Fruit fly (Drosophila melanogaster) whole organism, embryonic: ENCODE data around the gene Lamtor4.

Source experiments
- Bdp1 ChIP-seq: fragments of 200-800 bp; sonication (Bioruptor generic); optimal IDR thresholded peaks from 3 replicates; lab custom pipeline; 2016; ENCODE audit warnings: missing biosample characterization, missing genetic modification characterization
- CG10543 ChIP-seq: fragments of 200-800 bp; sonication (Bioruptor generic); optimal IDR thresholded peaks from 3 replicates; lab custom pipeline; 2017; ENCODE audit warnings: missing biosample characterization, mild to moderate bottlenecking, missing genetic modification characterization, moderate library complexity
- CG11696 ChIP-seq: fragments of 200-800 bp; sonication (Bioruptor generic); IDR thresholded peaks from 2 replicates; pipeline ENCODE4 v1.3.6; 2022; ENCODE audit warnings: missing biosample characterization, missing genetic modification characterization
- CG1233 ChIP-seq: fragments of 200-800 bp; sonication (Bioruptor generic); optimal IDR thresholded peaks from 4 replicates; lab custom pipeline; 2018; ENCODE audit warnings: missing biosample characterization, mild to moderate bottlenecking, missing genetic modification characterization
- CG13624 ChIP-seq: fragments of 200-800 bp; sonication (Bioruptor generic); optimal IDR thresholded peaks from 2 replicates; lab custom pipeline; 2016; ENCODE audit warnings: missing biosample characterization, missing genetic modification characterization
- CG15269 ChIP-seq: fragments of 200-800 bp; sonication (Bioruptor generic); optimal IDR thresholded peaks from 2 replicates; lab custom pipeline; 2018; ENCODE audit warnings: missing biosample characterization, mild to moderate bottlenecking, missing genetic modification characterization, moderate library complexity
- CG15479 ChIP-seq: fragments of 200-800 bp; sonication (Bioruptor generic); optimal IDR thresholded peaks from 3 replicates; lab custom pipeline; 2019; ENCODE audit warnings: missing biosample characterization, mild to moderate bottlenecking, missing genetic modification characterization, moderate library complexity
- CG15601 ChIP-seq: fragments of 200-800 bp; sonication (Bioruptor generic); optimal IDR thresholded peaks from 3 replicates; lab custom pipeline; 2019; ENCODE audit warnings: missing biosample characterization, mild to moderate bottlenecking, missing genetic modification characterization, moderate library complexity
- CG17186 ChIP-seq: fragments of 200-800 bp; sonication (Bioruptor generic); optimal IDR thresholded peaks from 3 replicates; lab custom pipeline; 2017; ENCODE audit warnings: missing biosample characterization, missing genetic modification reagents, missing genetic modification characterization
- CG17385 ChIP-seq: fragments of 200-800 bp; sonication (Bioruptor generic); optimal IDR thresholded peaks from 3 replicates; lab custom pipeline; 2018; ENCODE audit warnings: missing biosample characterization, mild to moderate bottlenecking, missing genetic modification characterization
- CG17568 ChIP-seq: fragments of 200-800 bp; sonication (Bioruptor generic); optimal IDR thresholded peaks from 2 replicates; lab custom pipeline; 2018; ENCODE audit warnings: missing biosample characterization, mild to moderate bottlenecking, missing genetic modification characterization, moderate library complexity
- CG18599 ChIP-seq: fragments of 200-800 bp; sonication (Bioruptor generic); optimal IDR thresholded peaks from 3 replicates; lab custom pipeline; 2017; ENCODE audit warnings: missing biosample characterization, missing genetic modification characterization, mild to moderate bottlenecking, moderate library complexity, missing genetic modification reagents
- CG2129 ChIP-seq: fragments of 200-800 bp; sonication (Bioruptor generic); IDR thresholded peaks from 2 replicates; pipeline ENCODE4 v1.3.6; 2022; ENCODE audit warnings: missing biosample characterization, missing genetic modification characterization; ENCODE audit not compliant: partially characterized antibody
- CG4404 ChIP-seq: fragments of 200-800 bp; sonication (Bioruptor generic); IDR thresholded peaks from 2 replicates; pipeline ENCODE4 v1.3.6; 2022; ENCODE audit warnings: missing biosample characterization, missing genetic modification characterization
- CG5953 ChIP-seq: fragments of 200-800 bp; sonication (Bioruptor generic); IDR thresholded peaks from 2 replicates; pipeline ENCODE4 v1.3.6; 2022; ENCODE audit warnings: missing biosample characterization, missing genetic modification characterization
- CG6654 ChIP-seq: fragments of 200-800 bp; sonication (Bioruptor generic); optimal IDR thresholded peaks from 2 replicates; lab custom pipeline; 2017; ENCODE audit warnings: missing biosample characterization, mild to moderate bottlenecking, missing genetic modification characterization
- CG6689 ChIP-seq: fragments of 200-800 bp; sonication (Bioruptor generic); IDR thresholded peaks from 2 replicates; pipeline ENCODE4 v1.3.6; 2022; ENCODE audit warnings: missing biosample characterization, missing genetic modification characterization
- CG7271 ChIP-seq: fragments of 200-800 bp; sonication (Bioruptor generic); optimal IDR thresholded peaks from 2 replicates; lab custom pipeline; 2018; ENCODE audit warnings: missing biosample characterization, mild to moderate bottlenecking, missing genetic modification characterization, moderate library complexity
- CG7745 ChIP-seq: fragments of 200-800 bp; sonication (Bioruptor generic); optimal IDR thresholded peaks from 2 replicates; lab custom pipeline; 2018; ENCODE audit warnings: missing biosample characterization, mild to moderate bottlenecking, missing genetic modification characterization, moderate library complexity
- CG7928 ChIP-seq: fragments of 200-800 bp; sonication (Bioruptor generic); optimal IDR thresholded peaks from 2 replicates; lab custom pipeline; 2017; ENCODE audit warnings: missing biosample characterization, mild to moderate bottlenecking, missing genetic modification characterization
- CoRest ChIP-seq: fragments of 200-800 bp; sonication (Bioruptor generic); optimal IDR thresholded peaks from 3 replicates; lab custom pipeline; 2018; ENCODE audit warnings: missing biosample characterization, mild to moderate bottlenecking, missing genetic modification characterization, moderate library complexity
- Fer2 ChIP-seq: fragments of 200-800 bp; sonication (Bioruptor generic); optimal IDR thresholded peaks from 2 replicates; lab custom pipeline; 2018; ENCODE audit warnings: missing biosample characterization, mild to moderate bottlenecking, missing genetic modification characterization, moderate library complexity
- Gsc ChIP-seq: fragments of 200-800 bp; sonication (Bioruptor generic); IDR thresholded peaks from 2 replicates; pipeline ENCODE4 v1.3.6; 2022; ENCODE audit warnings: missing biosample characterization, missing genetic modification characterization
- H2.0 ChIP-seq: fragments of 200-800 bp; sonication (Bioruptor generic); IDR thresholded peaks from 2 replicates; pipeline ENCODE4 v1.3.6; 2022; ENCODE audit warnings: missing biosample characterization, missing genetic modification characterization
- Hand ChIP-seq: fragments of 200-800 bp; sonication (Bioruptor generic); optimal IDR thresholded peaks from 2 replicates; lab custom pipeline; 2017; ENCODE audit warnings: mild to moderate bottlenecking, missing biosample characterization, missing genetic modification reagents, missing genetic modification characterization
- MBD-R2 ChIP-seq: fragments of 200-800 bp; sonication (Bioruptor generic); IDR thresholded peaks from 2 replicates; pipeline ENCODE4 v1.3.6; 2022; ENCODE audit warnings: missing biosample characterization, missing genetic modification characterization
- Oaz ChIP-seq: fragments of 200-800 bp; sonication (Bioruptor generic); IDR thresholded peaks from 2 replicates; pipeline ENCODE4 v1.3.6; 2022; ENCODE audit warnings: missing biosample characterization, missing genetic modification characterization
- Poxn ChIP-seq: fragments of 200-800 bp; sonication (Bioruptor generic); IDR thresholded peaks from 2 replicates; pipeline ENCODE4 v1.3.6; 2022; ENCODE audit warnings: missing biosample characterization, missing genetic modification characterization
- Ravus ChIP-seq: fragments of 200-800 bp; sonication (Bioruptor generic); IDR thresholded peaks from 2 replicates; pipeline ENCODE4 v1.3.6; 2022; ENCODE audit warnings: missing biosample characterization, missing genetic modification characterization
- Sin3A ChIP-seq: fragments of >200 bp; optimal IDR thresholded peaks from 2 replicates; lab custom pipeline; 2018
- abd-A ChIP-seq: fragments of 200-800 bp; sonication (Bioruptor generic); optimal IDR thresholded peaks from 3 replicates; lab custom pipeline; 2019; ENCODE audit warnings: missing biosample characterization, mild to moderate bottlenecking, missing genetic modification characterization, moderate library complexity
- br ChIP-seq: fragments of >200 bp; optimal IDR thresholded peaks from 2 replicates; lab custom pipeline; 2017
- cas ChIP-seq: fragments of 200-800 bp; sonication (Bioruptor generic); IDR thresholded peaks from 2 replicates; pipeline ENCODE4 v1.3.6; 2022; ENCODE audit warnings: missing biosample characterization, missing genetic modification characterization
- ci ChIP-seq: fragments of 200-800 bp; sonication (Bioruptor generic); IDR thresholded peaks from 3 replicates; pipeline ENCODE4 v1.3.6; 2022; ENCODE audit warnings: missing biosample characterization, missing genetic modification characterization
- dpn ChIP-seq, 2 experiments: fragments of 200-800 bp; sonication (Bioruptor generic); optimal IDR thresholded peaks; 3 replicates each; lab custom pipeline; 2016; ENCODE audit warnings: missing biosample characterization in 2 of 2, missing genetic modification characterization in 2 of 2
- dysf ChIP-seq: fragments of 200-800 bp; sonication (Bioruptor generic); IDR thresholded peaks from 3 replicates; pipeline ENCODE4 v1.3.6; 2022; ENCODE audit warnings: missing biosample characterization, missing genetic modification characterization
- ems ChIP-seq: fragments of 200-800 bp; sonication (Bioruptor generic); optimal IDR thresholded peaks from 3 replicates; lab custom pipeline; 2016; ENCODE audit warnings: missing biosample characterization, missing genetic modification characterization
- exex ChIP-seq: fragments of 200-800 bp; sonication (Bioruptor generic); optimal IDR thresholded peaks from 4 replicates; lab custom pipeline; 2018; ENCODE audit warnings: missing biosample characterization, mild to moderate bottlenecking, missing genetic modification characterization, moderate library complexity
- gt ChIP-seq: fragments of 200-800 bp; sonication (Bioruptor generic); IDR thresholded peaks from 2 replicates; pipeline ENCODE4 v1.3.6; 2022; ENCODE audit warnings: missing biosample characterization, missing genetic modification characterization
- h ChIP-seq: fragments of >200 bp; optimal IDR thresholded peaks from 2 replicates; lab custom pipeline; 2017
- kah ChIP-seq: fragments of 200-800 bp; sonication (Bioruptor generic); optimal IDR thresholded peaks from 2 replicates; lab custom pipeline; 2018; ENCODE audit warnings: missing biosample characterization, mild to moderate bottlenecking, missing genetic modification characterization
- ken ChIP-seq: fragments of 200-800 bp; sonication (Bioruptor generic); IDR thresholded peaks from 3 replicates; pipeline ENCODE4 v1.3.6; 2022; ENCODE audit warnings: missing biosample characterization, missing genetic modification characterization
- klu ChIP-seq: fragments of 200-800 bp; sonication (Bioruptor generic); IDR thresholded peaks from 2 replicates; pipeline ENCODE4 v1.3.6; 2022; ENCODE audit warnings: missing biosample characterization, missing genetic modification characterization
- maf-S ChIP-seq: fragments of 200-800 bp; sonication (Bioruptor generic); optimal IDR thresholded peaks from 2 replicates; lab custom pipeline; 2016; ENCODE audit warnings: missing biosample characterization, missing genetic modification characterization
- pb ChIP-seq: fragments of 200-800 bp; sonication (Bioruptor generic); optimal IDR thresholded peaks from 3 replicates; lab custom pipeline; 2016; ENCODE audit warnings: missing biosample characterization, missing genetic modification characterization
- pum ChIP-seq: fragments of 200-800 bp; sonication (Bioruptor generic); optimal IDR thresholded peaks from 2 replicates; lab custom pipeline; 2016; ENCODE audit warnings: missing biosample characterization, missing genetic modification characterization
- ranshi ChIP-seq: fragments of 200-800 bp; sonication (Bioruptor generic); IDR thresholded peaks from 2 replicates; pipeline ENCODE4 v1.3.6; 2022; ENCODE audit warnings: missing biosample characterization, missing genetic modification characterization
- run ChIP-seq: fragments of 200-800 bp; sonication (Bioruptor generic); optimal IDR thresholded peaks from 3 replicates; lab custom pipeline; 2018; ENCODE audit warnings: missing biosample characterization, mild to moderate bottlenecking, missing genetic modification characterization
- sob ChIP-seq: fragments of 200-800 bp; sonication (Bioruptor generic); IDR thresholded peaks from 2 replicates; pipeline ENCODE4 v1.3.6; 2022; ENCODE audit warnings: missing biosample characterization, missing genetic modification characterization
- tll ChIP-seq, 2 experiments: fragments of 200-800 bp in 1 of 2; fragments of >200 bp in 1 of 2; sonication (Bioruptor generic) in 1 of 2; optimal IDR thresholded peaks; 2 replicates each; lab custom pipeline; 2017 to 2019; ENCODE audit warnings: missing biosample characterization in 2 of 2, missing genetic modification characterization in 2 of 2, mild to moderate bottlenecking in 1 of 2, moderate library complexity in 1 of 2
- trh ChIP-seq: fragments of 200-800 bp; sonication (Bioruptor generic); optimal IDR thresholded peaks from 2 replicates; lab custom pipeline; 2016; ENCODE audit warnings: missing biosample characterization, missing genetic modification characterization
- tup ChIP-seq: fragments of 200-800 bp; sonication (Bioruptor generic); optimal IDR thresholded peaks from 2 replicates; lab custom pipeline; 2016; ENCODE audit warnings: missing biosample characterization, mild to moderate bottlenecking, missing genetic modification characterization, moderate library complexity
- z ChIP-seq: fragments of 200-800 bp; sonication (Bioruptor generic); IDR thresholded peaks from 3 replicates; pipeline ENCODE4 v1.3.6; 2022; ENCODE audit warnings: missing biosample characterization, missing genetic modification characterization

Lamtor4 gene

DNA sequence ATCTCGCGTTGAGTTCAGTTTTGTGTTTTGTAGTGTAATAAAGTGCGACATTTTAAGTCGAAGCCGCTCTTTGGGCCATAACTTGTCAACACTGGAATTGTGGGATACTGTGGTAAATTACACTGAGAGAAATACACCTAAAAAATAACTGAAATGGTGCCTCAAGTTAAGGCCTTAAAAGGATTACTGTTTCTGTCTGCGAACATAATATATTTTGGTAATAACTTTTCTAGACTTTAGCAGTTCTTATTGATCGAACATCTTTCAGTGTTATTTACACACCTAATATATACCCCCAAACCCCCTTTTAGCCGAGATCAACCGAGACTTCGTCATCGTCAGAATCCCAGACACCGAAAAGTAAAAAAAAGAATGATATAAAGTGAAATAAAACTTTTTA, 44.9 kb upstream of the Lamtor4 start (continued):
- TF ChIP-seq CG6689 (GFP tag; lab: Robert Waterston, UW) (peak; percentile 24; the same call in 1 of the 2 replicates), Bdp1 (GFP tag; lab: Kevin White, UChicago) (peak; percentile 10), Oaz (no peak), Fer2 (tag; lab: Kevin White, UChicago) (no peak), ci (GFP tag; lab: Robert Waterston, UW) (peak; percentile 47; the same call in 1 of the 3 replicates), CG15269 (tag; lab: Kevin White, UChicago) (no peak), Gsc (GFP tag; lab: Robert Waterston, UW) (no peak), CG17568 (GFP tag; lab: Kevin White, UChicago) (no peak), exex (no peak), CG7271 (tag; lab: Kevin White, UChicago) (no peak), ems (no peak), br (no peak), Ravus (GFP tag; lab: Robert Waterston, UW) (no peak), pum (peak; percentile 2), sob (GFP tag; lab: Robert Waterston, UW) (no peak), h (lab: Kevin White, UChicago) (no peak), dpn (GFP tag; optimal IDR thresholded peaks at IDR 0.05; lab: Kevin White, UChicago) (peak; percentile 14 to 49), CG7928 (no peak), maf-S (no peak), kah (GFP tag; lab: Kevin White, UChicago) (no peak), gt (GFP tag; lab: Robert Waterston, UW) (no peak), run (tag; lab: Kevin White, UChicago) (no peak), MBD-R2 (GFP tag; lab: Robert Waterston, UW) (no peak), CG18599 (GFP tag; lab: Kevin White, UChicago) (no peak), CG6654 (GFP tag; lab: Kevin White, UChicago) (peak; percentile 0), klu (GFP tag; lab: Robert Waterston, UW) (no peak), CG7745 (tag; lab: Kevin White, UChicago) (no peak), Sin3A (no peak), CG15601 (tag; lab: Kevin White, UChicago) (peak; percentile 43), CG4404 (GFP tag; lab: Robert Waterston, UW) (no peak), Poxn (no peak), H2.0 (GFP tag; lab: Robert Waterston, UW) (no peak), CG17186 (GFP tag; lab: Kevin White, UChicago) (no peak), CG17385 (GFP tag; lab: Kevin White, UChicago) (peak; percentile 9), tup (GFP tag; lab: Kevin White, UChicago) (no peak), CoRest (tag; lab: Kevin White, UChicago) (peak; percentile 41), abd-A (tag; lab: Kevin White, UChicago) (no peak), dysf (GFP tag; lab: Robert Waterston, UW) (0 out of 3 replicates have a peak, but pooled peaks have one; percentile 25), CG2129 (GFP tag; lab: Robert Waterston, UW) (no peak), ranshi (GFP tag; lab: Robert Waterston, UW) (no peak), z (GFP tag; lab: Robert Waterston, UW) (no peak), CG11696 (GFP tag; lab: Robert Waterston, UW) (no peak), Hand (GFP tag; lab: Kevin White, UChicago) (no peak), CG10543 (no peak), pb (GFP tag; lab: Kevin White, UChicago) (no peak), CG5953 (GFP tag; lab: Robert Waterston, UW) (no peak), CG1233 (GFP tag; lab: Kevin White, UChicago) (no peak), CG13624 (GFP tag; lab: Kevin White, UChicago) (no peak), trh (no peak), ken (no peak), cas (GFP tag; lab: Robert Waterston, UW) (no peak), tll (GFP tag; optimal IDR thresholded peaks at IDR 0.05; lab: Kevin White, UChicago) (no peak), CG15479 (GFP tag; lab: Kevin White, UChicago) (no peak)
